Fruit fly (Drosophila melanogaster) whole organism: ENCODE results near the gene CG15461.
A peak's percentile ranks its signal among the peaks of the same experiment; 100 is the strongest.

ENCODE experiments used
- CG8478 ChIP-seq: fragments of >200 bp; optimal IDR thresholded peaks from 2 replicates; lab custom pipeline; 2018; ENCODE audit warnings: inconsistent platforms
- Dll ChIP-seq: fragments of >200 bp; optimal IDR thresholded peaks from 2 replicates; lab custom pipeline; 2017
- EcR ChIP-seq, 2 experiments: fragments of >200 bp; optimal IDR thresholded peaks; 2 replicates each; lab custom pipeline; 2017; ENCODE audit warnings: missing biosample characterization in 2 of 2, missing genetic modification characterization in 2 of 2, missing genetic modification reagents in 2 of 2
- pan ChIP-seq: fragments of >200 bp; optimal IDR thresholded peaks from 2 replicates; lab custom pipeline; 2017
- psq ChIP-seq: fragments of >200 bp; optimal IDR thresholded peaks from 2 replicates; lab custom pipeline; 2017
- usp ChIP-seq: fragments of >200 bp; optimal IDR thresholded peaks from 2 replicates; lab custom pipeline; 2017; ENCODE audit warnings: missing biosample characterization, missing genetic modification characterization, mixed read lengths

CG15461 gene

DNA sequence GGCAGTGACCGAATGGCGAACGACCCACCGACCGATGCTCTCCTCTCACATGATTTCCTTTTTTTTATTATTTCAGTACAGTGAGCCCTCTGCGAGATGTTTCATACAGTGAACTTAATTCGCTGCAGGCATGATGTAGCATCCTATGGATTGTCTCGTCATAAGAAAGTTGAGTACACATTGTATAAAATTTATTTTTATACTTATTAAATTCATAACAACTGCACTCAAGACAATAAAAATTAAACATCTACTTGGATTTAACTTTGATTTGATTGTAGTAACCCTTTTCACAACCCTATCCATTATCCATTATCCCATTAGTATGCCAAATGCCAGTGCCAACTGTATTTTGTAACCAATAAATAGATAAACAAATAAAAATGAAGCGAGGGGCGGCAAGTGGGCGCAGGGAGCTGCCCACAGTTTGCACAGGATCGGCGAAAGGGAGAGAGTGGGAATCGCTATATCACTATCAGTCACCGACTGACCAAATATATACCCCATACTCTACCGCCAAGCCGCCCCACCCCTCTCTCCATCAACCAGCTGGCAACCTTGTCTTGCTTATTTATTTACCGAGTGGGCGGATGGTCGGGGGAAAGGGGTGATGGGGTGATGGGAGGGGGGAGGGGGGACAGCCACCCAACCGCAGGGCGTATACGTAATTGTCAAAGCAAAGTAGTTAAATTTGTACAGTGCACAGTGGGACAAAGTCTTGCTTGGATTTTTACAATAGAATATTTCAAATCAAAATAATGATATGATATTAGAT lies 3.0 kb upstream of the CG15461 start:
- TF ChIP-seq Dll (lab: Kevin White, UChicago) (no peak), psq (lab: Kevin White, UChicago) (no peak), usp (GFP tag; lab: Kevin White, UChicago) (no peak), EcR (GFP tag; optimal IDR thresholded peaks at IDR 0.05; lab: Kevin White, UChicago) (no peak), pan (lab: Kevin White, UChicago) (no peak), CG8478 (lab: Kevin White, UChicago) (no peak)

DNA sequence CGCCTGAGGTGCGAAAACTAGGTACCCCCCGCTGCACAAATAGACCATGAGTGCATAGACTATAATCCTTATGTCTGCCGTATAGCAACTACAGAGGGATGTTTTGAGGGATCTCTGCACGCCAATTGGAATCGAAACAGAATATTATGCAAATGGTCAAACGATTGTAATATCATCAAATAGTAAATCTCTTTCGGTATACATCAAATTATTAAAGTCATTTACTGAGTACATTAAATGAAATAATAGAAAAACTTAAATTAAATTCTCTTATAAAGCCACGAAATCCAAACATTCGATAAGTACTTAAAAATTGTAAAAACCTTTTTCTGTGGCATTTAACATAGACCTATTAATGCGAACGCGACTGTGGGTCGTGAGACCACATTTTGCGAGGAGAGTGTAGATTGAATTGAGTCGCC lies 2.7 kb downstream of the CG15461 start:
- TF ChIP-seq Dll (lab: Kevin White, UChicago) (no peak), EcR (GFP tag; optimal IDR thresholded peaks at IDR 0.05; lab: Kevin White, UChicago) (no peak), pan (lab: Kevin White, UChicago) (no peak), CG8478 (lab: Kevin White, UChicago) (no peak), usp (GFP tag; lab: Kevin White, UChicago) (no peak), psq (lab: Kevin White, UChicago) (no peak)

DNA sequence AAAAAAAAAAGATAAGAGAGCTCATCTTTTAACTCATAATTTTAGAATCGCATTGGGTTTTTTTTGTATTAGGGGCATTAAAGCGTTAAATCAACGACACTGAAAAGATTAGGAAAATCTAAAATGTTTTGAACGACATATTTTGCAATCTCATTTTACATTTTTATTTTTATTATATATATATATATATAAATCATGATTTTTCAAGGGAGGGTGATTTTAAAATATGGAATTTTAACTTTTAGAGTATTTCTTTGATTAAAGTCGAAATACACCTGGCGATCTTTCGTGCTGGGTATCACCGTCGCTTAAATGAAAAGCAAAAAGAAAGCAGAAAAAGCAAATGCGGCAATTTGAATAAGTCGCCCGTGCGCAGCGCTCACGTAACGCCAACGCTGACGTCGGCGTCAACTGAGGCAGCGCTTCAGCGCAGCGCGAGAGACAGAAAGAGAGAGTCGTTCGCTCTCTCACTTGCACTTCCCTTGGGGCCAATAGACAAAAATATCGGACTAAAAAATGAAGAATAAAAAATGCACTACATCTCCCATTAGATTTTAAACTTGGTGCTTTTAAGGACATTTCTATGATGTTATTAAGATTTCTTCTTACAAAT lies 3.5 kb downstream of the CG15461 start:
- TF ChIP-seq EcR (GFP tag; optimal IDR thresholded peaks at IDR 0.05; lab: Kevin White, UChicago) = no peak
- peak; percentile 72 for TF ChIP-seq pan (lab: Kevin White, UChicago)

DNA sequence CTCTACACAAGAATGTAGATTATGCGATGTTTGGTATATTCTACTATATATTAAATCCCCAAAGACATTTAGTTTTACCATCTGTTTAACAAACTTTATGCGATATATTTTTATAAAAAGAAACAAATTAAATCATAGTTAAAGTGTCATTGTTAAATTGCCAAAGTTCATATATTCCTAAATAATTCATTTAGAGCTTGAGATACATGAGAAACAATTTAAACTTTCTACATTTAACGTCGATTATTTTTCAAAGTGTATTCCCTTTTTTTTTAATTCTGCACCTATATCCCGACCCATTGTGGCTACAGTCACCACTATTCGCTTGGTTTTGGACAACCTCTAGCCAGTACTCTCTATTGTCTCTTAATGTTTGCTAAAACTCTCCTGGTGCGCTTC lies 4.0 kb downstream of the CG15461 start:
- TF ChIP-seq pan (lab: Kevin White, UChicago) (no peak), EcR (GFP tag; optimal IDR thresholded peaks at IDR 0.05; lab: Kevin White, UChicago) (no peak), Dll (lab: Kevin White, UChicago) (no peak), CG8478 (lab: Kevin White, UChicago) (no peak), usp (GFP tag; lab: Kevin White, UChicago) (no peak), psq (lab: Kevin White, UChicago) (no peak)

DNA sequence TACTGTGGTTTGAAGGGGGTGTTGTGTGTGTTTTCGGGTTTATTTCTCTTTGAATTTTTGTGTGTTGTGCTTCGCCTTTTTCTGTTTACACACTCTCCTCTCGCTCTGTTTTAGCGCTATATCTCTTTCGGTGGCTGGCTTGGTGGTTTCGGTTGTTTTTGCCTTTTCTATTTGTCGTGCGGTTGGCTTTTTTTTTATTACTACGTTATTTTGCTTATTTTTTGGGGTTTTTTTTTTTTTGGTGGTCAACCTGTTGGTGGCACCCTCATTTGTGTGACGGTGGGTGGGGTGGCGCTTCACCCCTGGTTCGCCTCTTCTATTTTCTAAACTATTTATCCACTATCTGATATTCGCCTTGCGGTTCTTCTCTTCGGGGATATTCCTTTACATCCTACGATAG lies 4.9 kb downstream of the CG15461 start:
- TF ChIP-seq CG8478 (lab: Kevin White, UChicago) (no peak), psq (lab: Kevin White, UChicago) (no peak), EcR (GFP tag; optimal IDR thresholded peaks at IDR 0.05; lab: Kevin White, UChicago) (no peak), Dll (lab: Kevin White, UChicago) (no peak), pan (lab: Kevin White, UChicago) (no peak), usp (GFP tag; lab: Kevin White, UChicago) (no peak)

DNA sequence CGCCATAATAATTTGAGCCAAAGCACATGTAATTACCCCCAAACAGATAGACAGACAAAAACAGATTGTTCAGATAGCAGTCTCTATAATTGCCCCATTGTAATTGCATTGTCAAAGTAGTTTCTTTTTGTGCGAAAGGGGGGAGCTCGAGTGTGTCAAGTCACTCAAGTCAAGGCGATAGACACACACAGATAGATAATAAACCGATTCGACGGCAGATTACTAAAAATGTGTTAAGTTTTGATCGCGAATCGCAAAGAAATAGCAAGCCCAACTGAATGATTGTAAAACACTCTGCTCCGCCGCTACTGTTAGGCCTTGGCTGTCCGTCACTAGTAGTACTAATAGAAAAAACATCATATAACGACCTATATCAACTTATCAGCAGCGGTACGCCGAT lies 6.7 kb downstream of the CG15461 start:
- TF ChIP-seq usp (GFP tag; lab: Kevin White, UChicago) (no peak), Dll (lab: Kevin White, UChicago) (no peak), EcR (GFP tag; optimal IDR thresholded peaks at IDR 0.05; lab: Kevin White, UChicago) (no peak), psq (lab: Kevin White, UChicago) (no peak), pan (lab: Kevin White, UChicago) (no peak), CG8478 (lab: Kevin White, UChicago) (no peak)

DNA sequence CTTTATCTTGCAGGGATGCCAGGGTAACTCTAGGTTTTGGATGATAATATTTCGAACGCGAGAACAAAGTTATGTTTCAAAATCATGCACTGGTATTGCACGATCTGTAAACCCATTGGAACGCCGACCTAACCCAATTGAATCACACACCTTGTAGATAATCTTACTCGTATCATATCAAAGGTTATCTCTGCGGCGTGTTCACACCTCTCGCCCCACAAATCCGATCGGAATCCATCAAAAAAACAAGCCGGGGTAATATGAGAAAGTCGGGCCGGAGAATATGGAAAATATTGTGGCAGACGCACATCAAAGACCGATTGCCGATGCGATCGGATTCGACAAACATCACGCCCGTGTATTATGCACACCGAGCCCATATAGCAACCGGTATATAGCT lies 9.1 kb downstream of the CG15461 start:
- TF ChIP-seq usp (GFP tag; lab: Kevin White, UChicago) (no peak), EcR (GFP tag; optimal IDR thresholded peaks at IDR 0.05; lab: Kevin White, UChicago) (no peak), Dll (lab: Kevin White, UChicago) (no peak), pan (lab: Kevin White, UChicago) (no peak), psq (lab: Kevin White, UChicago) (no peak), CG8478 (lab: Kevin White, UChicago) (no peak)

DNA sequence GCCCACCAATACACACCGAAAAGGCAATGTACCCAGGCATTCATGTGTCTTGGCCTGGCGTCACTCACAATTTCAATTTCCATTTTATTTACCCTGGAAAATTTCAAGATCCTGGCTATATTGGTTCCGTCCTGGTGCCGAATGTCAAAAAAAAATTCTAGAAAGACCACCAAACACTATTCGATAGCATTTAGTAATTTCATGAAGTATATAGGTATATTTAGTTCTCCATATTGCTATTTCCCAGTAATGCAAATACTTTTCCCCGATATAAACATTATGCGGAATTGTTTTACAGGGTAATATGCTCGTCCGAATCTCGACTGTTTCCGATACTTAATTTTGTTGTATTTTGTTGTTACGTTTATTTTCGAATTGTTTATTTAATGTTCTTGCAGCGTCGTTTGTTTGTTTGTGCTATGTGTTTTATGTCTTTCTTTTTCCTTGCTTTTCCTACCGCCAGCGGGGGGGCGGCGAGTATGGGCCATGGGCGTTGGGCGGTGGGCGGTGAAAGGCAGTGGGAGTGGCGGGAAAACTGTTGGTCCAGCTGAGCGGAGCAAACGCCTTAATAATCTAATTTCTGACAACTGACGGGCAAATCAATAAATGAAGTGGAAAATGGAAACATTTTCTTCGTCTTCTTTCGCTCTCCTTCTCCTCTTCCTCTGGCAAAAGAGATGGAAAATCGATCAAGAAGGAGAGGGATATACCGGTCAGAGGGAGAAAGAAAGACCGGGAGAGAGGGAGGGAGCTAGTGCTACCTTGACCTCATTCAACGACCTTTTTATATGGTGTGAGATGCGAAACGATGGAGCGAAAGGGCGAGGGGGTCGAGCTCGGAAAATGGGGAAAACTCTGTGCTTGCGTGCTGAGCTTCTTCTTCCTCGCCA lies 10.0 kb downstream of the CG15461 start:
- TF ChIP-seq psq (lab: Kevin White, UChicago) (no peak), pan (lab: Kevin White, UChicago) (peak; percentile 85), EcR (GFP tag; optimal IDR thresholded peaks at IDR 0.05; lab: Kevin White, UChicago) (no peak)

DNA sequence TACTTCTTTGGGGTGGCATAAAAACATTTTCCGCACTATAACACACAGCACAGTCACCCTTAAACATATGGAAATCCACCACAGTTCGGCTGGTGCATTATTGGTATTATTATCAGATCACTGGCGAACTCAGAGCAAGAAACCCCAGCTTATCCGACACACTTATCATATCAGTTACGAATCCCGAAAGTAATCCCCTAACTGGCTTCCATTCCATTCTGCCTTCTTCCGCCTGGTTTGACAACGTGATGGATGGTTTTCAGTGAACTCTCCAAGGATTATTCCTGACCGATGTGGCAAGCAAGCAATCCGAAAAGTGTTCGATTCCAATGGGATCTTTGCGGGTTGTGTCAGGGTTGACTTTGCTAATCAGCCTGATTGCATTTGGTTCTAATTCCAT lies 13.0 kb downstream of the CG15461 start:
- TF ChIP-seq usp (GFP tag; lab: Kevin White, UChicago) = no peak
- no peak for TF ChIP-seq psq (lab: Kevin White, UChicago)
- TF ChIP-seq Dll (lab: Kevin White, UChicago) = no peak
- no peak for TF ChIP-seq pan (lab: Kevin White, UChicago)
- no peak for TF ChIP-seq EcR (GFP tag; optimal IDR thresholded peaks at IDR 0.05; lab: Kevin White, UChicago)
- no peak for TF ChIP-seq CG8478 (lab: Kevin White, UChicago)

DNA sequence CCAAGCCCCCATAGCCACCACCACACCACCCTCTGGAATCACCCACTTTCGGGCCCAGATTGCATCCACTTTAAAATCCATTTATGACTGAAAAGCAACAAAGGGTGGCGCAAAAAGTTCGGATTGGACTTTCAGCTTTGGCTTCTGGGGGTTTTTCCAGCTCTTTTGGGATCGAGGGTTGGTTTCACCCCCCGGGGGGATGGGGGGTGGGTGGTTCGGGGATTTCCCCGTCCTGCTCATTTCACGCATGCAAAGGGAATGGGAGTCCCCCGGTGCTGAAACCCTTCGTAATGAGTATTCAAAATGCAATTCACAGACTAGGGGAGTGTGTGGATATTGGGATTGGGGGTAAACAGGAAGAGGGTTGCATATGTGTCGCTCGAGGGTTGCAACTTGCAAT lies 13.8 kb downstream of the CG15461 start:
- TF ChIP-seq psq (lab: Kevin White, UChicago) = no peak
- TF ChIP-seq pan (lab: Kevin White, UChicago) = no peak
- TF ChIP-seq CG8478 (lab: Kevin White, UChicago) = no peak
- no peak for TF ChIP-seq EcR (GFP tag; optimal IDR thresholded peaks at IDR 0.05; lab: Kevin White, UChicago)
- no peak for TF ChIP-seq Dll (lab: Kevin White, UChicago)
- no peak for TF ChIP-seq usp (GFP tag; lab: Kevin White, UChicago)
